Fruit fly (Drosophila melanogaster) whole organism, wandering third instar larva: ENCODE measurements around the gene CG32483.

Experiments
- Abd-B ChIP-seq: fragments of >200 bp; optimal IDR thresholded peaks from 2 replicates; lab custom pipeline; 2017; ENCODE audit warnings: missing biosample characterization, missing genetic modification characterization
- CG32264 ChIP-seq: fragments of 200-800 bp; sonication (Bioruptor generic); optimal IDR thresholded peaks from 2 replicates; lab custom pipeline; 2016; ENCODE audit warnings: missing biosample characterization, missing genetic modification characterization
- CG9705 ChIP-seq: fragments of 200-800 bp; sonication (Bioruptor generic); optimal IDR thresholded peaks from 2 replicates; lab custom pipeline; 2018; ENCODE audit warnings: missing biosample characterization, mild to moderate bottlenecking, missing genetic modification characterization
- Dfd ChIP-seq: fragments of >200 bp; optimal IDR thresholded peaks from 2 replicates; lab custom pipeline; 2017; ENCODE audit warnings: missing biosample characterization, missing genetic modification characterization
- GATAd ChIP-seq: sonication (Bioruptor generic); optimal IDR thresholded peaks from 2 replicates; lab custom pipeline; 2016; ENCODE audit warnings: missing biosample characterization, missing genetic modification characterization
- HLH106 ChIP-seq: fragments of 200-800 bp; optimal IDR thresholded peaks from 3 replicates; lab custom pipeline; 2019; ENCODE audit warnings: missing biosample characterization, mild to moderate bottlenecking, missing genetic modification characterization, moderate library complexity
- Hnf4 ChIP-seq: fragments of 200-800 bp; sonication (Bioruptor generic); optimal IDR thresholded peaks from 2 replicates; lab custom pipeline; 2016; ENCODE audit warnings: missing biosample characterization, mild to moderate bottlenecking, missing genetic modification characterization
- Hr78 ChIP-seq: fragments of >200 bp; optimal IDR thresholded peaks from 2 replicates; lab custom pipeline; 2017; ENCODE audit warnings: missing biosample characterization, missing genetic modification characterization
- Hr83 ChIP-seq: fragments of 200-300 bp; sonication (Bioruptor generic); optimal IDR thresholded peaks from 2 replicates; lab custom pipeline; 2016; ENCODE audit warnings: missing biosample characterization, mild to moderate bottlenecking, missing genetic modification characterization, moderate library complexity; ENCODE audit not compliant: poor library complexity, severe bottlenecking
- Jra ChIP-seq: sonication (Bioruptor generic); optimal IDR thresholded peaks from 2 replicates; lab custom pipeline; 2016; ENCODE audit warnings: missing biosample characterization, missing genetic modification characterization
- N ChIP-seq: fragments of >200 bp; optimal IDR thresholded peaks from 2 replicates; lab custom pipeline; 2018; ENCODE audit warnings: missing biosample characterization, missing external identifiers, missing genetic modification characterization
- OdsH ChIP-seq: fragments of 200-800 bp; sonication (Bioruptor generic); optimal IDR thresholded peaks from 2 replicates; lab custom pipeline; 2016; ENCODE audit warnings: missing biosample characterization, mild to moderate bottlenecking, missing genetic modification characterization
- Rel ChIP-seq, 2 experiments: fragments of 200-800 bp; sonication (Bioruptor generic) in 1 of 2; optimal IDR thresholded peaks; 2 replicates in 1 of 2; 3 replicates in 1 of 2; lab custom pipeline; 2016 to 2019; ENCODE audit warnings: mild to moderate bottlenecking in 2 of 2, missing biosample characterization in 2 of 2, missing genetic modification characterization in 2 of 2, moderate library complexity in 1 of 2
- Sp1 ChIP-seq: fragments of 200-800 bp; sonication (Bioruptor generic); optimal IDR thresholded peaks from 3 replicates; lab custom pipeline; 2019; ENCODE audit warnings: missing biosample characterization, mild to moderate bottlenecking, missing genetic modification characterization, moderate library complexity
- br ChIP-seq: fragments of 200-800 bp; sonication (Bioruptor generic); optimal IDR thresholded peaks from 2 replicates; lab custom pipeline; 2016; ENCODE audit warnings: missing biosample characterization, missing genetic modification characterization
- brk ChIP-seq: fragments of 200-800 bp; sonication (Bioruptor generic); optimal IDR thresholded peaks from 2 replicates; lab custom pipeline; 2016; ENCODE audit warnings: missing biosample characterization, mild to moderate bottlenecking, missing genetic modification characterization
- dl ChIP-seq, 2 experiments: fragments of 175-275, 200-275 bp in 1 of 2; fragments of 200-275 bp in 1 of 2; sonication (Bioruptor generic); optimal IDR thresholded peaks; lab custom pipeline; 2018; ENCODE audit warnings: mild to moderate bottlenecking in 2 of 2, missing biosample characterization in 2 of 2, missing genetic modification characterization in 2 of 2, moderate library complexity in 2 of 2; ENCODE audit not compliant: partially characterized antibody in 2 of 2, insufficient read depth in 1 of 2
- dsf ChIP-seq: sonication (Bioruptor generic); optimal IDR thresholded peaks from 2 replicates; lab custom pipeline; 2016; ENCODE audit warnings: missing biosample characterization, missing genetic modification characterization, borderline replicate concordance
- ey ChIP-seq: fragments of 200-800 bp; sonication (Bioruptor generic); optimal IDR thresholded peaks from 2 replicates; lab custom pipeline; 2016; ENCODE audit warnings: missing biosample characterization, missing genetic modification characterization
- foxo ChIP-seq, 2 experiments: fragments of 200-800 bp; sonication (Bioruptor generic); optimal IDR thresholded peaks; 2 replicates in 1 of 2; 3 replicates in 1 of 2; lab custom pipeline; 2016 to 2017; ENCODE audit warnings: missing biosample characterization in 2 of 2, missing genetic modification characterization in 2 of 2
- fru ChIP-seq: fragments of 200-800 bp; sonication (Bioruptor generic); optimal IDR thresholded peaks from 3 replicates; lab custom pipeline; 2016; ENCODE audit warnings: missing biosample characterization, mild to moderate bottlenecking, missing genetic modification characterization
- h ChIP-seq: fragments of 200-800 bp; sonication (Bioruptor generic); optimal IDR thresholded peaks from 3 replicates; lab custom pipeline; 2016; ENCODE audit warnings: missing biosample characterization, mild to moderate bottlenecking, missing genetic modification characterization
- jim ChIP-seq: fragments of 175-275, 200-325 bp; sonication (Bioruptor generic); optimal IDR thresholded peaks from 2 replicates; lab custom pipeline; 2016; ENCODE audit warnings: missing biosample characterization, mild to moderate bottlenecking, missing genetic modification characterization
- lola ChIP-seq: fragments of >200 bp; optimal IDR thresholded peaks from 2 replicates; lab custom pipeline; 2017; ENCODE audit warnings: missing biosample characterization, missing genetic modification characterization
- pan ChIP-seq: fragments of >200 bp; optimal IDR thresholded peaks from 2 replicates; lab custom pipeline; 2017
- psq ChIP-seq: fragments of 200-800 bp; sonication (Bioruptor generic); optimal IDR thresholded peaks from 3 replicates; lab custom pipeline; 2017; ENCODE audit warnings: missing biosample characterization, mild to moderate bottlenecking, missing genetic modification characterization, moderate library complexity
- rgr ChIP-seq: fragments of 200-800 bp; sonication (Bioruptor generic); optimal IDR thresholded peaks from 3 replicates; lab custom pipeline; 2016; ENCODE audit warnings: missing biosample characterization, mild to moderate bottlenecking, missing genetic modification characterization
- sv ChIP-seq: fragments of 200-800 bp; sonication (Bioruptor generic); optimal IDR thresholded peaks from 3 replicates; lab custom pipeline; 2016; ENCODE audit warnings: missing biosample characterization, missing genetic modification characterization
- tai ChIP-seq: sonication (Bioruptor generic); optimal IDR thresholded peaks from 2 replicates; lab custom pipeline; 2016; ENCODE audit warnings: missing biosample characterization, missing genetic modification characterization
- usp ChIP-seq: fragments of >200 bp; optimal IDR thresholded peaks from 2 replicates; lab custom pipeline; 2017; ENCODE audit warnings: missing biosample characterization, missing genetic modification characterization
- woc ChIP-seq: sonication (Bioruptor generic); optimal IDR thresholded peaks from 2 replicates; lab custom pipeline; 2016; ENCODE audit warnings: missing biosample characterization, mild to moderate bottlenecking, missing genetic modification characterization

The CG32483 gene

dm6 chr3L:737445-738116, 47.7 kb upstream of the CG32483 start:
- peak in 1 of 2 experiments; percentile 13 for TF ChIP-seq foxo (GFP tag; optimal IDR thresholded peaks at IDR 0.05; lab: Kevin White, UChicago)
- no peak for TF ChIP-seq HLH106 (tag; lab: Kevin White, UChicago)
- no peak for TF ChIP-seq fru (GFP tag; lab: Kevin White, UChicago)
- TF ChIP-seq usp (GFP tag; lab: Kevin White, UChicago): no peak
- no peak for TF ChIP-seq lola (GFP tag; lab: Kevin White, UChicago)
- no peak for TF ChIP-seq ey (GFP tag; lab: Kevin White, UChicago)
- TF ChIP-seq brk (GFP tag; lab: Kevin White, UChicago): peak; percentile 1
- TF ChIP-seq woc: no peak
- TF ChIP-seq Dfd (GFP tag; lab: Kevin White, UChicago): peak; percentile 51
- TF ChIP-seq, all 38 proteins: peak for 3

DNA sequence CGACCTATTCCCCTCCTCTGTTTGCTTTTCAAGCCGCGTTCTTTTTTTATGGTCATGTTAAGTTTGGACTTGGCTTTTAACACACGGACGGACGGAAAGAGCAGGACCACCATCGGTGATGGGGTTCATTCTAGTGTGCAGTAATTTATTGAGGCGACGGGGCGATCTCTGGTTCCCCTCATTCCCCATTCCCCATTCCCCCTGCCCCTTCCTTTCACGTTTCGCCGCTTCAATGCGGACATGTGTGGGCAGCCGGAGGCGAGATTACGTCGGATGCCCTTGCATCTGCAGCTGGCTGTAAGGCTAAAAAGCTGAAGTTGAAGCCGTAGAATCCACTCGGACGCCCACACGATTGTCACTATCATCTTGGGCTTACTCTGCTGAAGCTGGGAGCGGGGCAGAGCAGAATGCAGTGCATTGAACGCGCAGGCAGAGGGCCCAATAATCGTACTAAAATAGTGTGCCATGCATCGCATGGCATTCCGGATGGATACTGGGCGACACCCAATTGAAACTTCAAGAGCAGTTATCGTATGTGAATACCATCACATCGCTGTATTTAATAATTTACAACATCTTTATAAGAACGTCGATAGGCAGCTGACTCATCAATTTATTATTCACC, 46.8 kb upstream of the CG32483 start:
- TF ChIP-seq ey (GFP tag; lab: Kevin White, UChicago): no peak
- no peak for TF ChIP-seq GATAd (GFP tag; lab: Kevin White, UChicago)
- no peak for TF ChIP-seq fru (GFP tag; lab: Kevin White, UChicago)
- TF ChIP-seq, all 38 proteins: peak for 0

DNA sequence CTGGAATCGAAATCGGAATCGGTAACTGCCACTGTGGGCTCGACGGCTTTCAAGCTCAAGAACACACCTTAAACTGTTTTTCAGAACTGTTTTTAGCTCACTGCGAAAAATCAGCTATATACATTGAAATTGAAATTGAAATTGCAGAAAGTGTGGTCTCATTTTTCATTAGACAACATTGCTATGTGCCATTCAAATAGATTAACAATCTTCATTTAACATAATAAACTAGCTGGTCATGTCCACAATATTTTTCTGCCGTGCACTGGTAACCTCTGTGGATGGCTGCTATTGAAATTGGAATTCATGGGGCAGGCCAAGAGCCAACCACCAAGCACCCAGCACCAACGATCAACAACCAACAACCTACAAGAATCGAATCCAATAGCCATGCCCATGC, 46.1 kb upstream of the CG32483 start:
- TF ChIP-seq h (GFP tag; lab: Kevin White, UChicago): peak; percentile 65
- TF ChIP-seq ey (GFP tag; lab: Kevin White, UChicago): peak; percentile 64
- peak; percentile 63 for TF ChIP-seq rgr (GFP tag; lab: Kevin White, UChicago)
- TF ChIP-seq GATAd (GFP tag; lab: Kevin White, UChicago): no peak
- TF ChIP-seq Hnf4: peak; percentile 12
- no peak for TF ChIP-seq tai (GFP tag; lab: Kevin White, UChicago)
- peak; percentile 28 for TF ChIP-seq Jra (GFP tag; lab: Kevin White, UChicago)
- TF ChIP-seq psq: peak; percentile 9
- TF ChIP-seq fru (GFP tag; lab: Kevin White, UChicago): peak; percentile 78
- peak; percentile 70 for TF ChIP-seq OdsH (GFP tag; lab: Kevin White, UChicago)
- no peak for TF ChIP-seq pan (lab: Kevin White, UChicago)
- no peak for TF ChIP-seq Hr83 (GFP tag; lab: Kevin White, UChicago)
- TF ChIP-seq br (GFP tag; lab: Kevin White, UChicago): peak; percentile 54
- TF ChIP-seq woc: peak; percentile 24
- no peak for TF ChIP-seq dsf (GFP tag; lab: Kevin White, UChicago)
- TF ChIP-seq foxo (GFP tag; optimal IDR thresholded peaks at IDR 0.05; lab: Kevin White, UChicago): peak in 1 of 2 experiments; percentile 70
- TF ChIP-seq Sp1: peak; percentile 44

DNA sequence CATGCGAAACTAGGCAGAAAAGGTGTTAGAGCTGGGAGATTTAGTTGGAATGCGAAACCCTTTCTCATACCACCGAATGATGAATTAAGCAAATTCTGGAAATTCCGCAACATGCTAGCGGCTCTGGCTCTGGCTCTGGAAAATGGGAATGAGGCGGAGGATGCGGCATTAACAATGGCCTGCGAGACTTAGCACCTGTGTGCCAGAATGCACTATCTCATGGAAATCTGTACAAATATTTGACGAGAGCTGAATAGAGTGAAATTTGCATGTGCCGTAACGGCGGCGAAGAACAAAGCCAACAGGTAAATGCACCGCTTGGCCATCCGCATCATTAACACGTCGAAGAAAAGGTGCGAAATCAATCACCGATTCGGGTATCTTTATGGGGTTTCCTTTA, 45.4 kb upstream of the CG32483 start:
- TF ChIP-seq brk (GFP tag; lab: Kevin White, UChicago) (no peak), br (GFP tag; lab: Kevin White, UChicago) (no peak), woc (no peak), CG9705 (GFP tag; lab: Kevin White, UChicago) (no peak), fru (GFP tag; lab: Kevin White, UChicago) (no peak), Abd-B (no peak), GATAd (GFP tag; lab: Kevin White, UChicago) (no peak), tai (GFP tag; lab: Kevin White, UChicago) (no peak), psq (no peak), Hr78 (GFP tag; lab: Kevin White, UChicago) (no peak), Sp1 (no peak), N (GFP tag; lab: Kevin White, UChicago) (no peak), sv (GFP tag; lab: Kevin White, UChicago) (no peak), foxo (GFP tag; optimal IDR thresholded peaks at IDR 0.05; lab: Kevin White, UChicago) (no peak), OdsH (GFP tag; lab: Kevin White, UChicago) (no peak), CG32264 (no peak), Rel (GFP tag; optimal IDR thresholded peaks at IDR 0.05; lab: Kevin White, UChicago) (no peak), Rel (tag; optimal IDR thresholded peaks at IDR 0.05; lab: Kevin White, UChicago) (no peak), dsf (GFP tag; lab: Kevin White, UChicago) (no peak), dl (GFP tag; optimal IDR thresholded peaks at IDR 0.05; lab: Kevin White, UChicago; ENCODE audit: insufficient read depth in 1 of 2, partially characterized antibody in 2 of 2) (no peak), jim (GFP tag; lab: Kevin White, UChicago) (no peak)
